Fruit fly (Drosophila melanogaster): Measurements from ENCODE around the gene CG9016.

dm6 chr2L:5972005-5972404 lies 48.6 kb upstream of the CG9016 start:
- TF ChIP-seq Ets98B (GFP tag; IDR thresholded peaks at IDR 0.05) (no peak), Pif1A (GFP tag; optimal IDR thresholded peaks at IDR 0.05) (no peak), EcR (GFP tag; optimal IDR thresholded peaks at IDR 0.05) (no peak), CG32121 (GFP tag; IDR thresholded peaks at IDR 0.05) (no peak), CG13204 (GFP tag; optimal IDR thresholded peaks at IDR 0.05) (no peak), CG15710 (tag; optimal IDR thresholded peaks at IDR 0.05) (no peak), CG12605 (GFP tag; IDR thresholded peaks at IDR 0.05) (no peak)
